Worm (Caenorhabditis elegans): ENCODE data around the gene srbc-11.

DNA sequence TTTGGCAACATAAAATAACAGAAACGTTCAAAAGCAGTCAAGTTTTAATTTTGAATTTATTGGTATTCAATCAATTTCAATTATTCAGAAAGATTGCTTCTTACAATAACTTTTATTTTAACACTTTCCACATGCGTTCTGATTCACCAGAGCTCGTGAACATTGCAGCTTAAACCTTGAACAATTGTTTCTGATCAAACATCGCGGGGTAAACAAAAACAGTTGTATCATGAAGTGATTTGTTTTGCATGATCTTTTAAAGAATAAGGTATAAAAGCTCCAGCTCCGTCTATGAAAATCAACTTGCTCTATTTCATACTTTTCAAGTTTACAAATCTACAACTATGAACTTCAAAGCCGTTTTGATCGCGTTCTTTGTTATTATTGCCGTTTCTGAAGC lies 28.3 kb upstream of the srbc-11 start, which contains the start of gene C54F6.6:
- no peak for TF ChIP-seq skn-1 (tag; optimal IDR thresholded peaks at IDR 0.05)
- TF ChIP-seq egl-27 (tag; optimal IDR thresholded peaks at IDR 0.05): no peak
- no peak for TF ChIP-seq nhr-25 (tag; optimal IDR thresholded peaks at IDR 0.05)
- no peak for TF ChIP-seq unc-62 (GFP tag; optimal IDR thresholded peaks at IDR 0.05)
- no peak for TF ChIP-seq nhr-77 (tag; optimal IDR thresholded peaks at IDR 0.05)
- no peak for TF ChIP-seq zag-1 (tag; optimal IDR thresholded peaks at IDR 0.05)
- TF ChIP-seq ama-1 (optimal IDR thresholded peaks at IDR 0.05): no peak
- TF ChIP-seq sma-9 (GFP tag; optimal IDR thresholded peaks at IDR 0.05): no peak
- TF ChIP-seq sma-9 (tag; optimal IDR thresholded peaks at IDR 0.05): no peak
- no peak for TF ChIP-seq F13H6.1 (tag; optimal IDR thresholded peaks at IDR 0.05)
- no peak for TF ChIP-seq nhr-12 (tag; optimal IDR thresholded peaks at IDR 0.05)
- no peak for TF ChIP-seq lin-39 (tag; optimal IDR thresholded peaks at IDR 0.05)

Data from whole organism, L2 larva.